Worm (Caenorhabditis elegans) whole organism, young adult: ENCODE measurements around the gene cts-1.

Experiments used
- aptf-3 ChIP-seq: fragments of 200-800 bp; sonication (Bioruptor generic); IDR thresholded peaks from 2 replicates; pipeline ENCODE4 v1.3.6; 2022; ENCODE audit warnings: missing genetic modification characterization, missing compliant biosample characterization
- fkh-3 ChIP-seq: sonication (generic microtip); optimal IDR thresholded peaks from 2 replicates; lab custom pipeline; 2016; ENCODE audit warnings: mild to moderate bottlenecking, missing genetic modification characterization, missing compliant biosample characterization
- gei-17 ChIP-seq: fragments of 200-800 bp; sonication (Bioruptor generic); optimal IDR thresholded peaks from 2 replicates; lab custom pipeline; 2018; ENCODE audit warnings: mild to moderate bottlenecking, missing genetic modification characterization, missing compliant biosample characterization
- hmg-1.2 ChIP-seq: fragments of 200-800 bp; sonication (Bioruptor generic); IDR thresholded peaks from 2 replicates; pipeline ENCODE4 v1.3.6; 2022; ENCODE audit warnings: missing genetic modification reagents, missing genetic modification characterization, missing compliant biosample characterization
- nhr-80 ChIP-seq: sonication (generic microtip); optimal IDR thresholded peaks from 2 replicates; lab custom pipeline; 2016; ENCODE audit warnings: missing genetic modification characterization, missing compliant biosample characterization
- repo-1 ChIP-seq: sonication (generic microtip); optimal IDR thresholded peaks from 2 replicates; lab custom pipeline; 2017; ENCODE audit warnings: mild to moderate bottlenecking, missing genetic modification characterization, missing compliant biosample characterization
- snpc-1.1 ChIP-seq: sonication (generic microtip); optimal IDR thresholded peaks from 2 replicates; lab custom pipeline; 2017; ENCODE audit warnings: missing genetic modification characterization, mild to moderate bottlenecking, missing compliant biosample characterization, antibody characterized with exemption, moderate library complexity, missing genotype, missing genetic modification reagents; ENCODE audit not compliant: insufficient read depth
- snpc-4 ChIP-seq, 5 experiments: fragments of 150-350 bp in 1 of 5; sonication (generic microtip) in 4 of 5; optimal IDR thresholded peaks; 2 replicates each; lab custom pipeline; 2014 to 2018; ENCODE audit warnings: missing genetic modification characterization in 5 of 5, missing biosample characterization in 3 of 5, antibody characterized with exemption in 2 of 5, mild to moderate bottlenecking in 2 of 5, missing compliant biosample characterization in 2 of 5, missing genotype in 2 of 5, moderate library complexity in 2 of 5, missing genetic modification reagents in 1 of 5

- TF ChIP-seq hmg-1.2 (GFP tag; lab: Robert Waterston, UW) (no peak), fkh-3 (no peak), aptf-3 (GFP tag; lab: Robert Waterston, UW) (no peak), gei-17 (GFP tag; lab: Kevin White, UChicago) (no peak), snpc-1.1 (tag; lab: Kevin White, UChicago) (no peak), nhr-80 (no peak), snpc-4 (GFP tag; optimal IDR thresholded peaks at IDR 0.05; lab: Kevin White, UChicago) (no peak), snpc-4 (tag; optimal IDR thresholded peaks at IDR 0.05; lab: Kevin White, UChicago) (no peak), repo-1 (tag; lab: Kevin White, UChicago) (no peak)
Measured at ce11 chrIII:10187840-10188239, 28.6 kb downstream of the cts-1 start.
